Fruit fly (Drosophila melanogaster) whole organism, wandering third instar larva: Measurements from ENCODE around the gene CG15740.

Experiments used
- Abd-B ChIP-seq: fragments of >200 bp; optimal IDR thresholded peaks from 2 replicates; lab custom pipeline; 2017; ENCODE audit warnings: missing biosample characterization, missing genetic modification characterization
- GATAd ChIP-seq: sonication (Bioruptor generic); optimal IDR thresholded peaks from 2 replicates; lab custom pipeline; 2016; ENCODE audit warnings: missing biosample characterization, missing genetic modification characterization
- Hr78 ChIP-seq: fragments of >200 bp; optimal IDR thresholded peaks from 2 replicates; lab custom pipeline; 2017; ENCODE audit warnings: missing biosample characterization, missing genetic modification characterization
- Rel ChIP-seq, 2 experiments: fragments of 200-800 bp; sonication (Bioruptor generic) in 1 of 2; optimal IDR thresholded peaks; 2 replicates in 1 of 2; 3 replicates in 1 of 2; lab custom pipeline; 2016 to 2019; ENCODE audit warnings: mild to moderate bottlenecking in 2 of 2, missing biosample characterization in 2 of 2, missing genetic modification characterization in 2 of 2, moderate library complexity in 1 of 2
- dsf ChIP-seq: sonication (Bioruptor generic); optimal IDR thresholded peaks from 2 replicates; lab custom pipeline; 2016; ENCODE audit warnings: missing biosample characterization, missing genetic modification characterization, borderline replicate concordance
- h ChIP-seq: fragments of 200-800 bp; sonication (Bioruptor generic); optimal IDR thresholded peaks from 3 replicates; lab custom pipeline; 2016; ENCODE audit warnings: missing biosample characterization, mild to moderate bottlenecking, missing genetic modification characterization
- pan ChIP-seq: fragments of >200 bp; optimal IDR thresholded peaks from 2 replicates; lab custom pipeline; 2017

dm6 chrX:11796925-11797324, 49.0 kb downstream of the CG15740 start:
- no peak for TF ChIP-seq Abd-B (GFP tag; lab: Kevin White, UChicago)
- no peak for TF ChIP-seq Rel (GFP tag; optimal IDR thresholded peaks at IDR 0.05; lab: Kevin White, UChicago)
- TF ChIP-seq Rel (tag; optimal IDR thresholded peaks at IDR 0.05; lab: Kevin White, UChicago): no peak
- TF ChIP-seq h (GFP tag; lab: Kevin White, UChicago): no peak
- TF ChIP-seq pan: no peak
- TF ChIP-seq Hr78 (GFP tag; lab: Kevin White, UChicago): no peak
- TF ChIP-seq dsf (GFP tag; lab: Kevin White, UChicago): no peak
- no peak for TF ChIP-seq GATAd (GFP tag; lab: Kevin White, UChicago)
